Worm (Caenorhabditis elegans) whole organism, L3 larva: ENCODE results near the gene wrt-8.

Experiments
- nhr-237 ChIP-seq: fragments of 150-350 bp; optimal IDR thresholded peaks from 2 replicates; lab custom pipeline; 2014; ENCODE audit warnings: missing biosample characterization, missing genetic modification characterization
- nhr-25 ChIP-seq: sonication (generic microtip); optimal IDR thresholded peaks from 2 replicates; lab custom pipeline; 2017; ENCODE audit warnings: missing biosample characterization, missing genetic modification characterization
- snpc-4 ChIP-seq: fragments of 150-350 bp; optimal IDR thresholded peaks from 2 replicates; lab custom pipeline; 2014; ENCODE audit warnings: missing biosample characterization, missing genetic modification characterization
- unc-62 ChIP-seq: fragments of 150-350 bp; sonication (generic microtip); optimal IDR thresholded peaks from 4 replicates; lab custom pipeline; 2014; ENCODE audit warnings: missing biosample characterization, missing genetic modification reagents, missing genetic modification characterization

ce11 chrV:15315827-15316527 is 28.4 kb downstream of the wrt-8 start, which contains the start of the genes srt-22 and nhr-246:
- TF ChIP-seq nhr-237 (tag; lab: Kevin White, UChicago): no peak
- TF ChIP-seq nhr-25: no peak
- TF ChIP-seq unc-62 (GFP tag; lab: Kevin White, UChicago): no peak
- no peak for TF ChIP-seq snpc-4 (tag; lab: Kevin White, UChicago)
